Worm (Caenorhabditis elegans) whole organism, L2 larva: Measurements from ENCODE around the gene Y69E1A.1.

Experiments used
- egl-27 ChIP-seq: sonication (generic microtip); optimal IDR thresholded peaks from 3 replicates; lab custom pipeline; 2017; ENCODE audit warnings: missing biosample characterization, missing genetic modification reagents, missing genetic modification characterization
- lin-11 ChIP-seq: fragments of 150-350 bp; sonication (generic microtip); optimal IDR thresholded peaks from 2 replicates; lab custom pipeline; 2014; ENCODE audit warnings: missing biosample characterization, missing genetic modification characterization, inconsistent platforms, mixed read lengths
- lin-13 ChIP-seq: fragments of 150-350 bp; optimal IDR thresholded peaks from 2 replicates; lab custom pipeline; 2014; ENCODE audit warnings: missing biosample characterization, missing genetic modification reagents, missing genetic modification characterization
- nhr-12 ChIP-seq: fragments of 150-350 bp; optimal IDR thresholded peaks from 2 replicates; lab custom pipeline; 2014; ENCODE audit warnings: missing biosample characterization, missing genetic modification characterization
- nhr-23 ChIP-seq: fragments of 150-350 bp; optimal IDR thresholded peaks from 2 replicates; lab custom pipeline; 2014; ENCODE audit warnings: missing biosample characterization, missing genetic modification reagents, missing genetic modification characterization
- nhr-25 ChIP-seq: fragments of 150-350 bp; sonication (generic microtip); optimal IDR thresholded peaks from 3 replicates; lab custom pipeline; 2014; ENCODE audit warnings: missing biosample characterization, missing genetic modification characterization
- nhr-77 ChIP-seq: fragments of 150-350 bp; optimal IDR thresholded peaks from 2 replicates; lab custom pipeline; 2014; ENCODE audit warnings: missing biosample characterization, missing genetic modification characterization
- skn-1 ChIP-seq: sonication (generic microtip); optimal IDR thresholded peaks from 2 replicates; lab custom pipeline; 2017; ENCODE audit warnings: missing biosample characterization, missing genetic modification characterization
- snpc-4 ChIP-seq: fragments of 150-350 bp; optimal IDR thresholded peaks from 2 replicates; lab custom pipeline; 2014; ENCODE audit warnings: missing biosample characterization, missing genetic modification characterization
- unc-62 ChIP-seq: fragments of 150-350 bp; optimal IDR thresholded peaks from 2 replicates; lab custom pipeline; 2014; ENCODE audit warnings: missing biosample characterization, missing genetic modification reagents, missing genetic modification characterization
- ztf-11 ChIP-seq: sonication (generic microtip); optimal IDR thresholded peaks from 2 replicates; lab custom pipeline; 2017; ENCODE audit warnings: missing biosample characterization, missing genetic modification characterization

- no peak for TF ChIP-seq ztf-11 (tag; lab: Kevin White, UChicago)
- no peak for TF ChIP-seq nhr-23 (tag; lab: Kevin White, UChicago)
- peak; percentile 28 for TF ChIP-seq snpc-4
- TF ChIP-seq nhr-77 (tag; lab: Kevin White, UChicago): no peak
- no peak for TF ChIP-seq skn-1 (tag; lab: Kevin White, UChicago)
- peak; percentile 75 for TF ChIP-seq nhr-25 (tag; lab: Kevin White, UChicago)
- no peak for TF ChIP-seq nhr-12 (tag; lab: Kevin White, UChicago)
- peak; percentile 54 for TF ChIP-seq lin-13 (GFP tag; lab: Kevin White, UChicago)
- peak; percentile 1 for TF ChIP-seq egl-27 (tag; lab: Kevin White, UChicago)
- no peak for TF ChIP-seq unc-62
- TF ChIP-seq lin-11 (tag; lab: Kevin White, UChicago): peak; percentile 56
Measured at ce11 chrIV:10933062-10933552, 15.6 kb downstream of the Y69E1A.1 start, which contains the start of the genes dnc-1 and lsm-7.
